Fruit fly (Drosophila melanogaster) whole organism, embryonic: ENCODE results near the gene CG31717.
A peak's percentile ranks its signal among the peaks of the same experiment; 100 is the strongest.

Source experiments
- CG10565 ChIP-seq: fragments of 200-800 bp; sonication (Bioruptor generic); optimal IDR thresholded peaks from 3 replicates; lab custom pipeline; 2016; ENCODE audit warnings: missing biosample characterization, mild to moderate bottlenecking, missing genetic modification characterization
- CG12659 ChIP-seq: fragments of 200-800 bp; sonication (Bioruptor generic); optimal IDR thresholded peaks from 3 replicates; lab custom pipeline; 2017; ENCODE audit warnings: mild to moderate bottlenecking, missing biosample characterization, missing genetic modification reagents, missing genetic modification characterization
- CG13123 ChIP-seq: fragments of 200-800 bp; sonication (Bioruptor generic); optimal IDR thresholded peaks from 2 replicates; lab custom pipeline; 2016; ENCODE audit warnings: missing biosample characterization, missing genetic modification characterization
- CG14667 ChIP-seq: fragments of 200-800 bp; sonication (Bioruptor generic); IDR thresholded peaks from 2 replicates; pipeline ENCODE4 v1.3.6; 2022; ENCODE audit warnings: missing biosample characterization, missing genetic modification characterization
- CG1603 ChIP-seq: fragments of 200-800 bp; sonication (Bioruptor generic); optimal IDR thresholded peaks from 2 replicates; lab custom pipeline; 2019; ENCODE audit warnings: missing biosample characterization, mild to moderate bottlenecking, missing genetic modification characterization, moderate library complexity
- CG18011 ChIP-seq: fragments of 200-800 bp; sonication (Bioruptor generic); optimal IDR thresholded peaks from 2 replicates; lab custom pipeline; 2017; ENCODE audit warnings: missing biosample characterization, missing genetic modification characterization, mild to moderate bottlenecking, moderate library complexity, missing genotype
- CG2129 ChIP-seq: fragments of 200-800 bp; sonication (Bioruptor generic); IDR thresholded peaks from 2 replicates; pipeline ENCODE4 v1.3.6; 2022; ENCODE audit warnings: missing biosample characterization, missing genetic modification characterization; ENCODE audit not compliant: partially characterized antibody
- CG31441 ChIP-seq: fragments of 200-800 bp; sonication (Bioruptor generic); IDR thresholded peaks from 2 replicates; pipeline ENCODE4 v1.3.6; 2022; ENCODE audit warnings: missing biosample characterization, missing genetic modification characterization
- CG3995 ChIP-seq: fragments of 200-800 bp; sonication (Bioruptor generic); optimal IDR thresholded peaks from 3 replicates; lab custom pipeline; 2016; ENCODE audit warnings: missing biosample characterization, missing genetic modification characterization
- CG4282 ChIP-seq: fragments of 200-800 bp; sonication (Bioruptor generic); optimal IDR thresholded peaks from 2 replicates; lab custom pipeline; 2016; ENCODE audit warnings: missing biosample characterization, missing genetic modification characterization
- CG4424 ChIP-seq: fragments of 200-800 bp; sonication (Bioruptor generic); optimal IDR thresholded peaks from 3 replicates; lab custom pipeline; 2016; ENCODE audit warnings: missing biosample characterization, missing genetic modification characterization
- CG4820 ChIP-seq: fragments of 200-800 bp; sonication (Bioruptor generic); optimal IDR thresholded peaks from 3 replicates; lab custom pipeline; 2016; ENCODE audit warnings: missing biosample characterization, missing genetic modification characterization
- CG4854 ChIP-seq: fragments of 200-800 bp; sonication (Bioruptor generic); optimal IDR thresholded peaks from 2 replicates; lab custom pipeline; 2016; ENCODE audit warnings: missing biosample characterization, missing genetic modification characterization, inconsistent platforms
- CG6254 ChIP-seq: fragments of 200-800 bp; sonication (Bioruptor generic); optimal IDR thresholded peaks from 3 replicates; lab custom pipeline; 2017; ENCODE audit warnings: mild to moderate bottlenecking, missing biosample characterization, missing genetic modification reagents, missing genetic modification characterization
- CG6683 ChIP-seq: fragments of 200-800 bp; sonication (Bioruptor generic); optimal IDR thresholded peaks from 2 replicates; lab custom pipeline; 2017; ENCODE audit warnings: missing biosample characterization, mild to moderate bottlenecking, missing genetic modification characterization, missing genetic modification reagents
- CG7556 ChIP-seq: fragments of 200-800 bp; sonication (Bioruptor generic); optimal IDR thresholded peaks from 2 replicates; lab custom pipeline; 2017; ENCODE audit warnings: missing biosample characterization, mild to moderate bottlenecking, missing genetic modification characterization
- CG7928 ChIP-seq: fragments of 200-800 bp; sonication (Bioruptor generic); optimal IDR thresholded peaks from 2 replicates; lab custom pipeline; 2017; ENCODE audit warnings: missing biosample characterization, mild to moderate bottlenecking, missing genetic modification characterization
- CG7963 ChIP-seq: fragments of 200-800 bp; sonication (Bioruptor generic); IDR thresholded peaks from 3 replicates; pipeline ENCODE4 v1.3.6; 2022; ENCODE audit warnings: missing biosample characterization, missing genetic modification characterization; ENCODE audit not compliant: partially characterized antibody
- CHES-1-like ChIP-seq: fragments of 200-800 bp; sonication (Bioruptor generic); optimal IDR thresholded peaks from 2 replicates; lab custom pipeline; 2016; ENCODE audit warnings: missing biosample characterization, missing genetic modification characterization
- H2.0 ChIP-seq: fragments of 200-800 bp; sonication (Bioruptor generic); IDR thresholded peaks from 2 replicates; pipeline ENCODE4 v1.3.6; 2022; ENCODE audit warnings: missing biosample characterization, missing genetic modification characterization
- Hmr ChIP-seq: fragments of 200-800 bp; sonication (Bioruptor generic); optimal IDR thresholded peaks from 3 replicates; lab custom pipeline; 2017; ENCODE audit warnings: mild to moderate bottlenecking, missing biosample characterization, missing genetic modification reagents, missing genetic modification characterization
- MTF-1 ChIP-seq: fragments of 200-800 bp; sonication (Bioruptor generic); optimal IDR thresholded peaks from 2 replicates; lab custom pipeline; 2018; ENCODE audit warnings: missing biosample characterization, mild to moderate bottlenecking, missing genetic modification characterization, borderline replicate concordance
- Mad ChIP-seq: fragments of 200-800 bp; sonication (Bioruptor generic); optimal IDR thresholded peaks from 2 replicates; lab custom pipeline; 2016; ENCODE audit warnings: missing biosample characterization, missing genetic modification characterization
- Myb ChIP-seq: fragments of 200-800 bp; sonication (Bioruptor generic); optimal IDR thresholded peaks from 2 replicates; lab custom pipeline; 2016; ENCODE audit warnings: missing biosample characterization, missing genetic modification characterization
- Pdp1 ChIP-seq, 2 experiments: fragments of 200-800 bp; sonication (Bioruptor generic); optimal IDR thresholded peaks; 3 replicates each; lab custom pipeline; 2016; ENCODE audit warnings: missing biosample characterization in 2 of 2, missing genetic modification characterization in 2 of 2, mild to moderate bottlenecking in 1 of 2, moderate library complexity in 1 of 2
- Sox100B ChIP-seq: fragments of 200-800 bp; sonication (Bioruptor generic); optimal IDR thresholded peaks from 3 replicates; lab custom pipeline; 2018; ENCODE audit warnings: missing biosample characterization, mild to moderate bottlenecking, missing genetic modification characterization
- Sry-β ChIP-seq: fragments of 200-800 bp; sonication (Bioruptor generic); optimal IDR thresholded peaks from 2 replicates; lab custom pipeline; 2018; ENCODE audit warnings: missing biosample characterization, mild to moderate bottlenecking, missing genetic modification characterization, moderate library complexity
- Xrp1 ChIP-seq: fragments of 200-800 bp; sonication (Bioruptor generic); IDR thresholded peaks from 2 replicates; pipeline ENCODE4 v1.3.6; 2022; ENCODE audit warnings: missing biosample characterization, missing genetic modification characterization
- abd-A ChIP-seq: fragments of 200-800 bp; sonication (Bioruptor generic); optimal IDR thresholded peaks from 3 replicates; lab custom pipeline; 2019; ENCODE audit warnings: missing biosample characterization, mild to moderate bottlenecking, missing genetic modification characterization, moderate library complexity
- bigmax ChIP-seq: fragments of 200-800 bp; sonication (Bioruptor generic); optimal IDR thresholded peaks from 2 replicates; lab custom pipeline; 2018; ENCODE audit warnings: missing biosample characterization, mild to moderate bottlenecking, missing genetic modification characterization
- bsh ChIP-seq, 2 experiments: fragments of 200-800 bp; sonication (Bioruptor generic); optimal IDR thresholded peaks; 2 replicates each; lab custom pipeline; 2017 to 2018; ENCODE audit warnings: mild to moderate bottlenecking in 2 of 2, missing biosample characterization in 2 of 2, missing genetic modification characterization in 2 of 2, moderate library complexity in 1 of 2
- ci ChIP-seq: fragments of 200-800 bp; sonication (Bioruptor generic); IDR thresholded peaks from 3 replicates; pipeline ENCODE4 v1.3.6; 2022; ENCODE audit warnings: missing biosample characterization, missing genetic modification characterization
- da ChIP-seq: fragments of 200-800 bp; sonication (Bioruptor generic); optimal IDR thresholded peaks from 2 replicates; lab custom pipeline; 2016; ENCODE audit warnings: missing biosample characterization, missing genetic modification characterization
- danr ChIP-seq: fragments of 200-800 bp; sonication (Bioruptor generic); IDR thresholded peaks from 2 replicates; pipeline ENCODE4 v1.3.6; 2022; ENCODE audit warnings: missing biosample characterization, missing genetic modification characterization
- dysf ChIP-seq: fragments of 200-800 bp; sonication (Bioruptor generic); IDR thresholded peaks from 3 replicates; pipeline ENCODE4 v1.3.6; 2022; ENCODE audit warnings: missing biosample characterization, missing genetic modification characterization
- emc ChIP-seq: fragments of 200-800 bp; sonication (Bioruptor generic); optimal IDR thresholded peaks from 2 replicates; lab custom pipeline; 2016; ENCODE audit warnings: missing biosample characterization, missing genetic modification characterization
- gce ChIP-seq: fragments of 200-800 bp; sonication (Bioruptor generic); IDR thresholded peaks from 3 replicates; pipeline ENCODE4 v1.3.6; 2022; ENCODE audit warnings: missing biosample characterization, missing genetic modification characterization
- gem ChIP-seq: fragments of 200-800 bp; sonication (Bioruptor generic); optimal IDR thresholded peaks from 2 replicates; lab custom pipeline; 2019; ENCODE audit warnings: missing biosample characterization, mild to moderate bottlenecking, missing genetic modification characterization, moderate library complexity
- knrl ChIP-seq: fragments of 200-800 bp; sonication (Bioruptor generic); IDR thresholded peaks from 3 replicates; pipeline ENCODE4 v1.3.6; 2022; ENCODE audit warnings: missing biosample characterization, missing genetic modification characterization; ENCODE audit not compliant: partially characterized antibody
- lbe ChIP-seq: fragments of 200-800 bp; sonication (Bioruptor generic); optimal IDR thresholded peaks from 2 replicates; lab custom pipeline; 2016; ENCODE audit warnings: missing biosample characterization, mild to moderate bottlenecking, missing genetic modification characterization
- nau ChIP-seq: fragments of 200-800 bp; sonication (Bioruptor generic); optimal IDR thresholded peaks from 3 replicates; lab custom pipeline; 2017; ENCODE audit warnings: missing biosample characterization, mild to moderate bottlenecking, missing genetic modification characterization, missing genetic modification reagents
- pb ChIP-seq: fragments of 200-800 bp; sonication (Bioruptor generic); optimal IDR thresholded peaks from 3 replicates; lab custom pipeline; 2016; ENCODE audit warnings: missing biosample characterization, missing genetic modification characterization
- shn ChIP-seq: fragments of 200-800 bp; sonication (Bioruptor generic); optimal IDR thresholded peaks from 3 replicates; lab custom pipeline; 2016; ENCODE audit warnings: missing biosample characterization, missing genetic modification characterization
- so ChIP-seq: fragments of 200-800 bp; sonication (Bioruptor generic); IDR thresholded peaks from 3 replicates; pipeline ENCODE4 v1.3.6; 2022; ENCODE audit warnings: missing biosample characterization, missing genetic modification characterization
- tgo ChIP-seq: fragments of 200-800 bp; sonication (Bioruptor generic); IDR thresholded peaks from 3 replicates; pipeline ENCODE4 v1.3.6; 2022; ENCODE audit warnings: missing biosample characterization, missing genetic modification characterization
- tin ChIP-seq: fragments of 200-800 bp; sonication (Bioruptor generic); optimal IDR thresholded peaks from 3 replicates; lab custom pipeline; 2016; ENCODE audit warnings: missing biosample characterization, missing genetic modification characterization
- tx ChIP-seq: fragments of 200-800 bp; sonication (Bioruptor generic); optimal IDR thresholded peaks from 2 replicates; lab custom pipeline; 2016; ENCODE audit warnings: missing biosample characterization, missing genetic modification characterization
- vnd ChIP-seq: fragments of 200-800 bp; sonication (Bioruptor generic); IDR thresholded peaks from 3 replicates; pipeline ENCODE4 v1.3.6; 2022; ENCODE audit warnings: missing biosample characterization, missing genetic modification characterization; ENCODE audit not compliant: partially characterized antibody

Gene CG31717

dm6 chr2L:10260750-10261493, 10.4 kb downstream of the CG31717 start, which contains the start of gene Pten (continued):
- TF ChIP-seq Mad (GFP tag; lab: Kevin White, UChicago): peak; percentile 43
- TF ChIP-seq danr (GFP tag; lab: Robert Waterston, UW): no peak
- TF ChIP-seq abd-A (tag; lab: Kevin White, UChicago): no peak
- no peak for TF ChIP-seq CG13123 (GFP tag; lab: Kevin White, UChicago)
- peak; percentile 80 for TF ChIP-seq CG1603 (tag; lab: Kevin White, UChicago)
- no peak for TF ChIP-seq so (GFP tag; lab: Robert Waterston, UW)
- no peak for TF ChIP-seq bigmax
- TF ChIP-seq CG3995 (GFP tag; lab: Kevin White, UChicago): peak; percentile 5
- peak; percentile 82 for TF ChIP-seq CG12659 (GFP tag; lab: Kevin White, UChicago)
- peak; percentile 29 for TF ChIP-seq CHES-1-like
- TF ChIP-seq H2.0 (GFP tag; lab: Robert Waterston, UW): no peak; the same call in 1 of the 2 replicates
- TF ChIP-seq bsh (GFP tag; optimal IDR thresholded peaks at IDR 0.05; lab: Kevin White, UChicago): peak in 1 of 2 experiments; percentile 54
- no peak for TF ChIP-seq CG31441
- peak; percentile 85 for TF ChIP-seq vnd
- TF ChIP-seq tx: peak; percentile 64
- no peak; the same call in 2 of the 3 replicates for TF ChIP-seq dysf (GFP tag; lab: Robert Waterston, UW)
- TF ChIP-seq CG7928: peak; percentile 4
- TF ChIP-seq CG10565 (GFP tag; lab: Kevin White, UChicago): peak; percentile 69
- no peak for TF ChIP-seq CG4282 (GFP tag; lab: Kevin White, UChicago)
- TF ChIP-seq lbe (GFP tag; lab: Kevin White, UChicago): peak; percentile 7
- no peak; the same call in 1 of the 2 replicates for TF ChIP-seq CG14667 (GFP tag; lab: Robert Waterston, UW)
- peak; percentile 36 for TF ChIP-seq Myb (GFP tag; lab: Kevin White, UChicago)
- TF ChIP-seq Sox100B (GFP tag; lab: Kevin White, UChicago): peak; percentile 63
- peak; percentile 11 for TF ChIP-seq Sry-β (GFP tag; lab: Kevin White, UChicago)
- TF ChIP-seq Pdp1 (GFP tag; optimal IDR thresholded peaks at IDR 0.05; lab: Kevin White, UChicago): peak; percentile 56 to 60
- no peak for TF ChIP-seq CG6683 (GFP tag; lab: Kevin White, UChicago)
- peak; percentile 73 for TF ChIP-seq CG2129 (GFP tag; lab: Robert Waterston, UW)
- TF ChIP-seq gce: no peak
- TF ChIP-seq nau (GFP tag; lab: Kevin White, UChicago): no peak
- peak; percentile 76 for TF ChIP-seq CG4820 (GFP tag; lab: Kevin White, UChicago)
- peak; percentile 80 for TF ChIP-seq gem (tag; lab: Kevin White, UChicago)
- peak; percentile 73 for TF ChIP-seq Xrp1 (GFP tag; lab: Robert Waterston, UW)
- peak; percentile 48 for TF ChIP-seq CG4854 (GFP tag; lab: Kevin White, UChicago)
- peak; percentile 73; the same call in 1 of the 3 replicates for TF ChIP-seq ci (GFP tag; lab: Robert Waterston, UW)
- TF ChIP-seq knrl (GFP tag; lab: Robert Waterston, UW): peak; percentile 87
- TF ChIP-seq tin: peak; percentile 50
- TF ChIP-seq pb: peak; percentile 31
- TF ChIP-seq CG7963 (GFP tag; lab: Robert Waterston, UW): peak; percentile 90
- no peak for TF ChIP-seq Hmr (GFP tag; lab: Kevin White, UChicago)
- TF ChIP-seq CG18011: no peak
- peak; percentile 82 for TF ChIP-seq CG4424
- peak; percentile 100 for TF ChIP-seq CG6254 (GFP tag; lab: Kevin White, UChicago)
- no peak for TF ChIP-seq MTF-1 (GFP tag; lab: Kevin White, UChicago)
- TF ChIP-seq da (GFP tag; lab: Kevin White, UChicago): no peak
- TF ChIP-seq emc (GFP tag; lab: Kevin White, UChicago): peak; percentile 7
- peak; percentile 5 for TF ChIP-seq shn (GFP tag; lab: Kevin White, UChicago)
- peak; percentile 51; the same call in 1 of the 3 replicates for TF ChIP-seq tgo (GFP tag; lab: Robert Waterston, UW)
- TF ChIP-seq CG7556 (GFP tag; lab: Kevin White, UChicago): peak; percentile 61
